Worm (Caenorhabditis elegans) whole organism, L2 larva: ENCODE measurements around the gene ugt-11.

Experiments used
- F13H6.1 ChIP-seq: sonication (generic microtip); optimal IDR thresholded peaks from 2 replicates; lab custom pipeline; 2016; ENCODE audit warnings: missing genetic modification characterization, missing compliant biosample characterization
- R02D3.7 ChIP-seq: fragments of 150-350 bp; optimal IDR thresholded peaks from 2 replicates; lab custom pipeline; 2014; ENCODE audit warnings: missing biosample characterization, missing genetic modification characterization
- ZK546.5 ChIP-seq: sonication (generic microtip); optimal IDR thresholded peaks from 2 replicates; lab custom pipeline; 2017; ENCODE audit warnings: missing biosample characterization, missing genetic modification characterization
- alr-1 ChIP-seq: fragments of 150-350 bp; optimal IDR thresholded peaks from 2 replicates; lab custom pipeline; 2014; ENCODE audit warnings: missing biosample characterization, missing genetic modification characterization
- aly-2 ChIP-seq: fragments of 150-350 bp; optimal IDR thresholded peaks from 2 replicates; lab custom pipeline; 2014; ENCODE audit warnings: missing biosample characterization, missing genetic modification characterization
- ama-1 ChIP-seq: fragments of 150-350 bp; optimal IDR thresholded peaks from 2 replicates; lab custom pipeline; 2018; ENCODE audit warnings: inconsistent platforms
- ceh-16 ChIP-seq: fragments of 150-350 bp; optimal IDR thresholded peaks from 2 replicates; lab custom pipeline; 2014; ENCODE audit warnings: missing biosample characterization, missing genetic modification characterization
- ceh-82 ChIP-seq: fragments of 150-350 bp; optimal IDR thresholded peaks from 2 replicates; lab custom pipeline; 2014; ENCODE audit warnings: missing biosample characterization, missing genetic modification characterization
- crh-2 ChIP-seq: sonication (generic microtip); optimal IDR thresholded peaks from 2 replicates; lab custom pipeline; 2017; ENCODE audit warnings: missing biosample characterization, missing genetic modification characterization
- egl-27 ChIP-seq: sonication (generic microtip); optimal IDR thresholded peaks from 3 replicates; lab custom pipeline; 2017; ENCODE audit warnings: missing biosample characterization, missing genetic modification reagents, missing genetic modification characterization
- elt-1 ChIP-seq: fragments of 150-350 bp; optimal IDR thresholded peaks from 2 replicates; lab custom pipeline; 2014; ENCODE audit warnings: missing biosample characterization, missing genetic modification characterization
- fos-1 ChIP-seq: fragments of 150-350 bp; optimal IDR thresholded peaks from 2 replicates; lab custom pipeline; 2014; ENCODE audit warnings: missing biosample characterization, missing genetic modification characterization
- gmeb-1 ChIP-seq: fragments of 150-350 bp; optimal IDR thresholded peaks from 2 replicates; lab custom pipeline; 2014; ENCODE audit warnings: missing biosample characterization, missing genetic modification characterization
- lin-11 ChIP-seq: fragments of 150-350 bp; sonication (generic microtip); optimal IDR thresholded peaks from 2 replicates; lab custom pipeline; 2014; ENCODE audit warnings: missing biosample characterization, missing genetic modification characterization, inconsistent platforms, mixed read lengths
- lin-13 ChIP-seq: fragments of 150-350 bp; optimal IDR thresholded peaks from 2 replicates; lab custom pipeline; 2014; ENCODE audit warnings: missing biosample characterization, missing genetic modification reagents, missing genetic modification characterization
- lin-39 ChIP-seq: fragments of 150-350 bp; optimal IDR thresholded peaks from 2 replicates; lab custom pipeline; 2014; ENCODE audit warnings: missing biosample characterization, missing genetic modification reagents, missing genetic modification characterization
- lsy-2 ChIP-seq, 2 experiments: fragments of 150-350 bp in 1 of 2; sonication (generic microtip) in 1 of 2; optimal IDR thresholded peaks; 2 replicates each; lab custom pipeline; 2014 to 2017; ENCODE audit warnings: missing biosample characterization in 2 of 2, missing genetic modification characterization in 2 of 2
- mab-5 ChIP-seq: fragments of 150-350 bp; optimal IDR thresholded peaks from 2 replicates; lab custom pipeline; 2014; ENCODE audit warnings: missing biosample characterization, missing genetic modification characterization
- mbf-1 ChIP-seq: sonication (generic microtip); optimal IDR thresholded peaks from 2 replicates; lab custom pipeline; 2017; ENCODE audit warnings: missing biosample characterization, missing genetic modification characterization
- mdl-1 ChIP-seq, 2 experiments: fragments of 150-350 bp in 1 of 2; sonication (generic microtip) in 1 of 2; optimal IDR thresholded peaks; 2 replicates each; lab custom pipeline; 2017; ENCODE audit warnings: missing biosample characterization in 2 of 2, missing genetic modification characterization in 2 of 2
- nhr-11 ChIP-seq: fragments of 150-350 bp; optimal IDR thresholded peaks from 2 replicates; lab custom pipeline; 2014; ENCODE audit warnings: missing biosample characterization, missing genetic modification characterization
- nhr-12 ChIP-seq: fragments of 150-350 bp; optimal IDR thresholded peaks from 2 replicates; lab custom pipeline; 2014; ENCODE audit warnings: missing biosample characterization, missing genetic modification characterization
- nhr-237 ChIP-seq: fragments of 150-350 bp; optimal IDR thresholded peaks from 2 replicates; lab custom pipeline; 2014; ENCODE audit warnings: missing biosample characterization, missing genetic modification characterization
- nhr-25 ChIP-seq: fragments of 150-350 bp; sonication (generic microtip); optimal IDR thresholded peaks from 3 replicates; lab custom pipeline; 2014; ENCODE audit warnings: missing biosample characterization, missing genetic modification characterization
- sem-4 ChIP-seq: fragments of 150-350 bp; optimal IDR thresholded peaks from 2 replicates; lab custom pipeline; 2014; ENCODE audit warnings: missing biosample characterization, missing genetic modification reagents, missing genetic modification characterization
- skn-1 ChIP-seq: sonication (generic microtip); optimal IDR thresholded peaks from 2 replicates; lab custom pipeline; 2017; ENCODE audit warnings: missing biosample characterization, missing genetic modification characterization
- sma-9 ChIP-seq, 2 experiments: fragments of 150-350 bp in 1 of 2; sonication (generic microtip) in 1 of 2; optimal IDR thresholded peaks; 2 replicates each; lab custom pipeline; 2014 to 2016; ENCODE audit warnings: missing genetic modification characterization in 2 of 2, mild to moderate bottlenecking in 1 of 2, missing biosample characterization in 1 of 2, missing compliant biosample characterization in 1 of 2, missing genetic modification reagents in 1 of 2, moderate library complexity in 1 of 2
- snpc-4 ChIP-seq: fragments of 150-350 bp; optimal IDR thresholded peaks from 2 replicates; lab custom pipeline; 2014; ENCODE audit warnings: missing biosample characterization, missing genetic modification characterization
- unc-62 ChIP-seq: fragments of 150-350 bp; optimal IDR thresholded peaks from 2 replicates; lab custom pipeline; 2014; ENCODE audit warnings: missing biosample characterization, missing genetic modification reagents, missing genetic modification characterization
- ztf-11 ChIP-seq: sonication (generic microtip); optimal IDR thresholded peaks from 2 replicates; lab custom pipeline; 2017; ENCODE audit warnings: missing biosample characterization, missing genetic modification characterization
- ztf-4 ChIP-seq: fragments of 150-350 bp; optimal IDR thresholded peaks from 2 replicates; lab custom pipeline; 2014; ENCODE audit warnings: missing biosample characterization, missing genetic modification characterization

The ugt-11 gene

ce11 chrV:4894971-4895370 is at the start of gene ugt-11:
Gene ugt-11, minus strand, starts transcription at chrV:4895071.
- TF ChIP-seq F13H6.1 (tag; lab: Kevin White, UChicago) (no peak), crh-2 (no peak), lsy-2 (tag; optimal IDR thresholded peaks at IDR 0.05; lab: Kevin White, UChicago) (no peak), ztf-11 (no peak), ama-1 (no peak), lin-39 (tag; lab: Kevin White, UChicago) (no peak), alr-1 (tag; lab: Kevin White, UChicago) (no peak), elt-1 (tag; lab: Kevin White, UChicago) (no peak), nhr-12 (no peak), egl-27 (tag; lab: Kevin White, UChicago) (no peak), snpc-4 (tag; lab: Kevin White, UChicago) (no peak), aly-2 (tag; lab: Kevin White, UChicago) (no peak), sma-9 (GFP tag; optimal IDR thresholded peaks at IDR 0.05; lab: Kevin White, UChicago) (no peak), sma-9 (tag; optimal IDR thresholded peaks at IDR 0.05; lab: Kevin White, UChicago) (no peak), skn-1 (no peak), R02D3.7 (tag; lab: Kevin White, UChicago) (no peak), mab-5 (tag; lab: Kevin White, UChicago) (no peak)

DNA sequence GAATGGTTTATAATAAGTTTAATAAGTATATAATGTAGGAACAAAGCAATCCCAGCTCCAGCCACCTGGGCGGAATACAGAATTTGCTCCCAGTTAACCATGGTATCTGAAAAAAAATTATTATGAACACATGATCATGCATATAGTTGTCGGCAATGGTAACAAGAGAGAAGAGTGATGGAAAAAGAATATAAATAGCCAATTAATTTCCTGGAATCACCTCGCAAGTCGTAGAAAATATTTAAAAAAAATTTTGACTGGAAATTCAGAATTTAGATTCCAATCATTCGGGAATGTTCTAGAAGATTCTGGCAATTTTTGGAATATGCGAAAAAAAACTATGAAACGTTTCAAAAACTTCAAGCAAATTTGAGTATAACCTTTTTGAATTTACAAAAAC is 49.3 kb upstream of the ugt-11 start, which contains the start of gene str-211:
Gene str-211, minus strand, starts transcription at position 101 of the 400 bp plus-strand sequence.
- TF ChIP-seq ZK546.5 (tag; lab: Kevin White, UChicago) (no peak), nhr-11 (tag; lab: Kevin White, UChicago) (no peak), aly-2 (tag; lab: Kevin White, UChicago) (no peak), fos-1 (tag; lab: Kevin White, UChicago) (no peak), snpc-4 (tag; lab: Kevin White, UChicago) (no peak), nhr-25 (tag; lab: Kevin White, UChicago) (no peak), mdl-1 (tag; optimal IDR thresholded peaks at IDR 0.05; lab: Kevin White, UChicago) (no peak), sem-4 (tag; lab: Kevin White, UChicago) (no peak), nhr-12 (no peak)
- TF ChIP-seq, all 48 proteins: peak for 0

DNA sequence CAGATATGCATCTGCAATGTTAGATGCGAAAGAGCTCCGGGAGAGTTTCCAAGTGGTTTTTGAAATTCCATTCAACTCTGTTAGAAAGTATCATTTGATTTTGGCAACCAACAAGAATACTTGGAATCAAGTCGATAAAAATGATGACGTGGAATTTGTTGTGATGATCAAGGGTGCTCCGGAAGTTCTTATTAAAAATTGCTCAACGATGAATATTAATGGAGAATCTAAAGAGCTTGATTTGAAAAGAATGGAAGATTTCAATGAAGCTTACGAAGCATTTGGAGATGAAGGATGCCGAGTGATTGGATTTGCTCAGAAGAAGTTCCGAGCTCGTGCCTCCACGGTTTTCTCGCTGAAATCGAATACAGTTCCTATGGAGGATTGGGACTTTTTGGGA is 42.5 kb upstream of the ugt-11 start:
- TF ChIP-seq ceh-82 (tag; lab: Kevin White, UChicago) (no peak), mab-5 (tag; lab: Kevin White, UChicago) (no peak), aly-2 (tag; lab: Kevin White, UChicago) (no peak), snpc-4 (tag; lab: Kevin White, UChicago) (no peak)

ce11 chrV:4935096-4935495 is 40.2 kb upstream of the ugt-11 start:
- no peak for TF ChIP-seq elt-1 (tag; lab: Kevin White, UChicago)
- TF ChIP-seq fos-1 (tag; lab: Kevin White, UChicago): peak; percentile 30

ce11 chrV:4934406-4934805 is 39.5 kb upstream of the ugt-11 start, which contains the start of gene catp-2:
Gene catp-2, plus strand, starts transcription at chrV:4934706.
- TF ChIP-seq sma-9 (GFP tag; optimal IDR thresholded peaks at IDR 0.05; lab: Kevin White, UChicago) (no peak), sma-9 (tag; optimal IDR thresholded peaks at IDR 0.05; lab: Kevin White, UChicago) (no peak), ama-1 (no peak), nhr-237 (tag; lab: Kevin White, UChicago) (no peak), egl-27 (tag; lab: Kevin White, UChicago) (no peak), ceh-16 (tag; lab: Kevin White, UChicago) (no peak), mab-5 (tag; lab: Kevin White, UChicago) (no peak)

DNA sequence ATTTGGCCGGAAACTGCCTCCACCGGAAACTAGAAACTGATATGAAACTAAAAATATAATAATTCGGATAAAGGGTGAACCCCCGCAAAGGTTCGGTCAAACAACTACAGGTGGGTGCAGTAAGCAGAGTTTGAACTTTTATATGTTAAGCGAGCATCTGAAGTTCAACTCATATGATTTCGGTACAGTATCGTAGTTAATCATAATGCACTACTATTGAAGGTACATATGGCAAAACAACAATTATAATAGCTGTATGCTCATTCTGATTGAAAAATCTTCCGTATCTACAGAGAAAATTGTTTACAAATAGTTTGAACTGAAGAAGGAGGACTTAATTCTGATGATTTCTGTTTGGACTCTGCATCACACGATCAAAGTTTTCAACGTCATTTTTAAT is 38.4 kb upstream of the ugt-11 start:
- TF ChIP-seq ztf-4: no peak
- TF ChIP-seq gmeb-1 (tag; lab: Kevin White, UChicago): no peak
- TF ChIP-seq mbf-1 (tag; lab: Kevin White, UChicago): no peak
- TF ChIP-seq lin-13 (GFP tag; lab: Kevin White, UChicago): no peak
- no peak for TF ChIP-seq nhr-25 (tag; lab: Kevin White, UChicago)
- TF ChIP-seq lin-11: no peak
- TF ChIP-seq sem-4 (tag; lab: Kevin White, UChicago): no peak

DNA sequence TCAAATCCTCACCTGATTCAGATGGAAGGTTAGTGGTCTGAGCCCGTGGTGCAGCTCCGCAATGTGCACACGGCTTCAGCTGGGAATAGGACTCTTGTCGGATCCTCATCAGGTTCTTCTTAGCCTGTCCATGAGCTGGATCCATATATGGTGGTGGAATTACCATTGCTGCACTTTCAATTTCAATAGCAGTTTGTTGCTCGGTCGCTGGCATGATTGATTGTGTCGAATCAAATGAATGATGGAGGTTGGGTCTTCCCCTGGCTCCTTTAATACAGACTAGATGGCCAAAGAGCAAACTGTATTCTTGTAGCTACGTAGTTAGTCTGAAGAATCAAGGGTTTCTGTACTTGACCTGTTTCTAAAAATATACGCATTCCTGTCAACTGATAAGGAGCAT is 37.9 kb upstream of the ugt-11 start, which contains the start of gene C02E7.10:
Gene C02E7.10, minus strand, starts transcription at position 232 of the 400 bp plus-strand sequence.
- TF ChIP-seq lsy-2 (tag; optimal IDR thresholded peaks at IDR 0.05; lab: Kevin White, UChicago) (no peak), lin-13 (GFP tag; lab: Kevin White, UChicago) (no peak), aly-2 (tag; lab: Kevin White, UChicago) (no peak), ztf-11 (no peak), skn-1 (no peak), lin-39 (tag; lab: Kevin White, UChicago) (no peak), sma-9 (GFP tag; optimal IDR thresholded peaks at IDR 0.05; lab: Kevin White, UChicago) (no peak), sma-9 (tag; optimal IDR thresholded peaks at IDR 0.05; lab: Kevin White, UChicago) (no peak), gmeb-1 (tag; lab: Kevin White, UChicago) (no peak), unc-62 (GFP tag; lab: Kevin White, UChicago) (no peak)
